Fruit fly (Drosophila melanogaster) whole organism, pupa: ENCODE measurements around the gene Rubicon.

Experiments used
- CG12605 ChIP-seq: fragments of 200-800 bp; sonication (Bioruptor generic); IDR thresholded peaks from 2 replicates; pipeline ENCODE4 v1.3.6; 2022; ENCODE audit warnings: missing biosample characterization, missing genetic modification characterization
- CG13204 ChIP-seq: fragments of 200-800 bp; sonication (Bioruptor generic); optimal IDR thresholded peaks from 2 replicates; lab custom pipeline; 2018; ENCODE audit warnings: missing biosample characterization, mild to moderate bottlenecking, missing genetic modification characterization, moderate library complexity
- CG17806 ChIP-seq: fragments of 200-800 bp; sonication (Bioruptor generic); optimal IDR thresholded peaks from 2 replicates; lab custom pipeline; 2018; ENCODE audit warnings: missing biosample characterization, mild to moderate bottlenecking, missing genetic modification characterization, moderate library complexity
- CG32121 ChIP-seq: fragments of 200-800 bp; sonication (Bioruptor generic); IDR thresholded peaks from 2 replicates; pipeline ENCODE4 v1.3.6; 2022; ENCODE audit warnings: missing biosample characterization, missing genetic modification characterization
- CG8159 ChIP-seq: fragments of 200-800 bp; sonication (Bioruptor generic); optimal IDR thresholded peaks from 3 replicates; lab custom pipeline; 2018; ENCODE audit warnings: missing biosample characterization, mild to moderate bottlenecking, missing genetic modification characterization, moderate library complexity
- CG8301 ChIP-seq: fragments of 200-800 bp; sonication (Bioruptor generic); optimal IDR thresholded peaks from 2 replicates; lab custom pipeline; 2018; ENCODE audit warnings: missing biosample characterization, mild to moderate bottlenecking, missing genetic modification characterization
- CG9948 ChIP-seq: fragments of 200-800 bp; sonication (Bioruptor generic); optimal IDR thresholded peaks from 2 replicates; lab custom pipeline; 2018; ENCODE audit warnings: missing biosample characterization, mild to moderate bottlenecking, missing genetic modification characterization, moderate library complexity
- D1 ChIP-seq: fragments of 200-800 bp; sonication (Bioruptor generic); optimal IDR thresholded peaks from 2 replicates; lab custom pipeline; 2018; ENCODE audit warnings: missing biosample characterization, mild to moderate bottlenecking, missing genetic modification characterization, moderate library complexity
- EcR ChIP-seq: fragments of 200-800 bp; sonication (Bioruptor generic); optimal IDR thresholded peaks from 3 replicates; lab custom pipeline; 2019; ENCODE audit warnings: missing biosample characterization, missing genetic modification characterization, mild to moderate bottlenecking, moderate library complexity, missing genetic modification reagents
- Ets98B ChIP-seq: fragments of 200-800 bp; sonication (Bioruptor generic); IDR thresholded peaks from 2 replicates; pipeline ENCODE4 v1.3.6; 2022; ENCODE audit warnings: missing biosample characterization, missing genetic modification characterization
- Pif1A ChIP-seq: fragments of 200-800 bp; sonication (Bioruptor generic); optimal IDR thresholded peaks from 3 replicates; lab custom pipeline; 2016; ENCODE audit warnings: missing biosample characterization, missing genetic modification characterization
- Snoo ChIP-seq: fragments of 200-800 bp; sonication (Bioruptor generic); optimal IDR thresholded peaks from 3 replicates; lab custom pipeline; 2017; ENCODE audit warnings: missing biosample characterization, mild to moderate bottlenecking, missing genetic modification characterization, inconsistent platforms
- fd96Ca ChIP-seq: fragments of 200-800 bp; sonication (Bioruptor generic); IDR thresholded peaks from 3 replicates; pipeline ENCODE4 v1.3.6; 2022; ENCODE audit warnings: missing biosample characterization, missing genetic modification characterization
- gl ChIP-seq: fragments of 200-800 bp; sonication (Bioruptor generic); optimal IDR thresholded peaks from 2 replicates; lab custom pipeline; 2018; ENCODE audit warnings: missing biosample characterization, mild to moderate bottlenecking, missing genetic modification characterization

DNA sequence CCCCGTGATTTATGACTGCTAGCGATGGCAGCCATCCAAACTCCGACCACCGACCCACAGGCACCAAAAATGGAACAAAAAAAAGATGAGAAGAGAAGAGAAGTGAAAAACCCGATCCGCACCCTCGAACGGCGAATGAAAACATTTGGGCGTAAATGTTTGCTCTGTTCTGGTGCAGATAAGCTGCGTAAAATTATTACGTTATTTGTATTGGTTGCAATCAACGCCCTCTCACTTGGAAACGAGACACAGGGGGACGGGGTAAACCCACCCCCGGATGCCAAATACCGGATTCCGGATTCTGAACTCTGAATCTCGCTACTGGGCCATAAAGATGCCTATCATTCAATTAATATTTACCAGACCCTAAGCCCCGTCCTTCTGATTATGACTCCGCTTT, 39.9 kb upstream of the Rubicon start:
- TF ChIP-seq fd96Ca (GFP tag; lab: Robert Waterston, UW) (no peak), EcR (no peak), gl (tag; lab: Kevin White, UChicago) (no peak), CG17806 (tag; lab: Kevin White, UChicago) (no peak), CG8301 (tag; lab: Kevin White, UChicago) (no peak), Ets98B (GFP tag; lab: Robert Waterston, UW) (no peak), CG12605 (GFP tag; lab: Robert Waterston, UW) (no peak), CG9948 (no peak), Snoo (tag; lab: Kevin White, UChicago) (no peak), CG8159 (no peak), CG13204 (no peak), CG32121 (GFP tag; lab: Robert Waterston, UW) (no peak), D1 (tag; lab: Kevin White, UChicago) (no peak), Pif1A (GFP tag; lab: Kevin White, UChicago) (no peak)
